Worm (Caenorhabditis elegans) whole organism, mixed stage, embryonic: ENCODE data around the gene T14G8.6.

Experiments
- hlh-1 ChIP-seq: fragments of 150-350 bp; optimal IDR thresholded peaks from 2 replicates; lab custom pipeline; 2014; ENCODE audit warnings: missing biosample characterization, missing genetic modification reagents, missing genetic modification characterization
- nhr-237 ChIP-seq: fragments of 150-350 bp; optimal IDR thresholded peaks from 2 replicates; lab custom pipeline; 2014; ENCODE audit warnings: missing biosample characterization, missing genetic modification characterization
- pha-4 ChIP-seq: fragments of 150-350 bp; optimal IDR thresholded peaks from 2 replicates; lab custom pipeline; 2018; ENCODE audit warnings: missing biosample characterization, missing genetic modification reagents, missing genetic modification characterization
- unc-39 ChIP-seq: fragments of 150-350 bp; optimal IDR thresholded peaks from 2 replicates; lab custom pipeline; 2014; ENCODE audit warnings: missing biosample characterization, missing genetic modification characterization

ce11 chrX:12854680-12855079 lies 8.0 kb downstream of the T14G8.6 start:
- no peak for TF ChIP-seq pha-4 (tag; lab: Kevin White, UChicago)
- no peak for TF ChIP-seq unc-39 (tag; lab: Kevin White, UChicago)
- no peak for TF ChIP-seq hlh-1 (tag; lab: Kevin White, UChicago)
- no peak for TF ChIP-seq nhr-237 (tag; lab: Kevin White, UChicago)
